Worm (Caenorhabditis elegans) whole organism, L4/young adult: ENCODE results near the gene C05D9.3.

Experiments
- W03F9.2 ChIP-seq: fragments of 150-350 bp; optimal IDR thresholded peaks from 2 replicates; lab custom pipeline; 2014; ENCODE audit warnings: missing biosample characterization, missing genetic modification characterization
- dao-5 ChIP-seq: sonication (generic microtip); optimal IDR thresholded peaks from 2 replicates; lab custom pipeline; 2016; ENCODE audit warnings: missing genotype, missing genetic modification characterization, moderate library complexity, missing compliant biosample characterization
- him-1 ChIP-seq: sonication (generic microtip); optimal IDR thresholded peaks from 2 replicates; lab custom pipeline; 2016; ENCODE audit warnings: missing genotype, missing genetic modification reagents, missing genetic modification characterization, missing compliant biosample characterization

C05D9.3 gene

DNA sequence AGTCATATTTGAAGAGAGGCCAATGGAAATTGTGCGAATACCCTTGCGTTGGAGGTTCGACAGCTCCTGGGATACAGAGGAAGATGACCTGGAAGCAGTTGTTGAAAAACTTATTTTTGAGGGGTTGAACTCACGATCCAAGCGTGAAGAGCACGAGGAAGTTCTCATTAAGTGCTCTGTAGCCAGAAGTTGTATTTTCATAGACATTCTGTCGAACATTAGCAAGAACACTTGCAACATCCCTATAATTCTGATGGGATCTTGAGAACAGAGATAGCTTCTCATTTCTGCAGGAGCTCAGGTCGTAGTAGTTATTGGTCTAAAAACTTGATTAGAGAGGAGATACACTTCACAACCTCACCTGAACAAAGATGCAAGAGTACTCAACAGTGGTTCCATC is 29.9 kb downstream of the C05D9.3 start:
- TF ChIP-seq dao-5 (tag; lab: Kevin White, UChicago): no peak
- no peak for TF ChIP-seq W03F9.2 (tag; lab: Kevin White, UChicago)
- no peak for TF ChIP-seq him-1

DNA sequence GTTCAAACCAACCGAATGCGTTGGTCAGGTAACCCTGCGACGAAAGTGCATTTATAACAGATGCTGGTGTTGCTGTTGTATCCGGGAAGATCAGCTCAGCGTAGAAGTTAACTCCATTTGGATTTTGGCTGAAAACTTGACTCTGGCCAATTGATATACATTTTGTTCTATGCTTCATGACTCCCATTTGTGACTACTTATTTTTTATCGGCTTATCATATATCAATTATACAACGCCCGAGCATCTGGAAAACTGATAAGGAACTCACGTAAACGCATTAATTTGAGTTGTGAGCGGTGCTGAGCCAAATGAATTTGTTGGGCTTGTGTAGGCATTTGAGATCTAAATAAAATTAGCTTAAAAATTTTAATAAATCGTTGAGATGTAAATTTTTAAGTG is 35.7 kb downstream of the C05D9.3 start:
- TF ChIP-seq dao-5 (tag; lab: Kevin White, UChicago) (no peak), him-1 (no peak), W03F9.2 (tag; lab: Kevin White, UChicago) (no peak)

DNA sequence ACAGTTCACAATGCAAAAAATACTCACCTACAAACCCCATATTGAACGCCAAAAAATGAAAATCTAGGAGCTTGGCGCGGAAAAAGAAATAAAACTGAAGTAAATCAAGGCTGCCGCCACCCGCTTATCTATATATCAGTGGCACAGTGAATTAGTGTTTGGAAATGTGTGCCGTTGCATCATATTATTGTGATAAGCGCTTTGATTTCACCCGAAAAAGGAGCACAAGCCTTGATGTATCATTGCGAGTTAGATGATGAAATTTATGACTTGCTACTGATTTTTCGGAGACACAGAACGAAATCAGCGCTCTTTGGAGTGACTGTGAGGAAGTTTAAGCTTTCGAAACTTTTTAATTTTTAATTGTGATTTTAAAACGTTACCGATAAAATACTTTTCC is 36.7 kb downstream of the C05D9.3 start, which contains the start of the genes R193.2 and R193.6:
R193.2 (minus strand) TSS at position 148 of the 400 bp plus-strand sequence.
R193.6 (plus strand) TSS at position 350 of the 400 bp plus-strand sequence.
- TF ChIP-seq dao-5 (tag; lab: Kevin White, UChicago) (no peak), him-1 (no peak), W03F9.2 (tag; lab: Kevin White, UChicago) (no peak)

DNA sequence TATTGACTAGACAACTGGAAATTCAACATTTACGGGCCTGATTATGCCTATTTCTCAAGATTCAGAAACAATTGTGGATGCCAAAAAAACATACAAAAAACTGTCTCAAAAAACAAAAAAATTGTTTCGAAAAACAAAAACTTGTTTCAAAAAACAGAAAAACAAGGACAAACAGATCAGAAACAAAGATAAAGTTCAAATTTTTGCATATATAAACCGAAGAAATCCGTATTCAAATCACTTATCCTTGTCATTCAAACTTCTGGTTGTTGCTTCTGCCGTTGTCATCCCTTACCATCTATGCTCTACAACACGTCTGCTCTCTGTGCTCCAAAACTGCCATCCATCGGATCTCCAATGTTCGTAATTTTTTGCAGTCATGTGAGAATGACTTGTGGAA is 42.9 kb downstream of the C05D9.3 start, which contains the start of gene R193.1:
R193.1 (plus strand) TSS at position 301 of the 400 bp plus-strand sequence.
- TF ChIP-seq dao-5 (tag; lab: Kevin White, UChicago): no peak
- no peak for TF ChIP-seq him-1
- no peak for TF ChIP-seq W03F9.2 (tag; lab: Kevin White, UChicago)

DNA sequence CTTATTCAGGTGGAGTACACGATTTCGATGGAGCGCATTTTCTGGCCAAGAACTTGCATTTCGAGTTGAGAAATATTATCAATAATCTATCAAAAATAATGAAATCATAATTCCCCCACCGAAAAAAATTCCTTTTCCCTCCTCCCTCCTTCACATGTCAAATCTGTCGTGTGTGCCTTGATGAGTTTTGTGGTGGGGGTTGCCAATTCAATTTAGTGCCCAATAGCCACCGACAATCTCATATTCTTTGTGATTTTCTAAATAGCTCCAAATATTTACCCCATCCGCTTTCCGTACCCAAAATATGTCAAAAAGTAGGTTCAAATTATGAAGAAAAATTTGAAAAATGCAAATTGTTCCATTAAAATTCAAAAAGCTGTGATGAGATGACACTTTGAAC is 50.3 kb downstream of the C05D9.3 start, which contains the start of gene tmc-1:
tmc-1 (plus strand) TSS at position 189 of the 400 bp plus-strand sequence.
- TF ChIP-seq W03F9.2 (tag; lab: Kevin White, UChicago) (no peak), dao-5 (tag; lab: Kevin White, UChicago) (no peak), him-1 (no peak)
